Fruit fly (Drosophila melanogaster): ENCODE results near the gene Pi3K92E.

DNA sequence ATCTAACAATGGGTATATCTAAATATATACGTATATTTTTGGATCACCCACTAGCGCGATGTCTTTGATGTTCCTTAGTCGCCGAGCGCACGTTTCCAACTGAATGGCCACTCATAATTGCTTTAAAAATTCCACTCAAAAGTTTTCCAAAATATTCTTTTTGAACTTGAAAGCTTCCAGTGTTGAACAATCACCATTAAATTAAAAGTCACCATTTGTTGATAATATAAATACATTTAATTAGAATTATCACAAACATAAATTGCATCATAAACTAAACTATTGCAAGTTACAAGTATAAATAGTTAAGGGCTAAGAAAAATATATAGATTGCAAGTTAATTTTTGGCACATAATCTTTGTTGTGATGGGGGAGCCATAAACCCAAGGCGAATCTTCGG, 17.8 kb upstream of the Pi3K92E start, which contains the start of gene GluRIID:
- TF ChIP-seq corto (GFP tag; optimal IDR thresholded peaks at IDR 0.05) (no peak), HLH54F (GFP tag; optimal IDR thresholded peaks at IDR 0.05) (no peak), Dip3 (GFP tag; optimal IDR thresholded peaks at IDR 0.05) (no peak), Stat92E (GFP tag; optimal IDR thresholded peaks at IDR 0.05) (no peak), CG16779 (GFP tag; IDR thresholded peaks at IDR 0.05) (no peak), Sin3A (optimal IDR thresholded peaks at IDR 0.05) (no peak), ci (GFP tag; IDR thresholded peaks at IDR 0.05) (no peak), CG11560 (tag; IDR thresholded peaks at IDR 0.05) (no peak), bigmax (GFP tag; optimal IDR thresholded peaks at IDR 0.05) (no peak), Awh (GFP tag; IDR thresholded peaks at IDR 0.05) (no peak), MBD-R2 (GFP tag; IDR thresholded peaks at IDR 0.05) (no peak)

All from whole organism, embryonic.